Worm (Caenorhabditis elegans): ENCODE data around the gene Y11D7A.10.

ce11 chrIV:9215824-9216223, 43.7 kb downstream of the Y11D7A.10 start:
- TF ChIP-seq zag-1 (tag; optimal IDR thresholded peaks at IDR 0.05) (no peak), lin-15B (tag; optimal IDR thresholded peaks at IDR 0.05) (no peak), nhr-237 (tag; optimal IDR thresholded peaks at IDR 0.05) (no peak), tbx-2 (tag; optimal IDR thresholded peaks at IDR 0.05) (no peak), unc-62 (GFP tag; optimal IDR thresholded peaks at IDR 0.05) (no peak), egl-27 (tag; optimal IDR thresholded peaks at IDR 0.05) (no peak), nhr-28 (tag; optimal IDR thresholded peaks at IDR 0.05) (no peak), daf-12 (tag; optimal IDR thresholded peaks at IDR 0.05) (no peak), unc-39 (tag; optimal IDR thresholded peaks at IDR 0.05) (no peak), aly-2 (tag; optimal IDR thresholded peaks at IDR 0.05) (no peak)

Data from whole organism, L3 larva.